Fruit fly (Drosophila melanogaster) whole organism, embryonic: Measurements from ENCODE around the gene bun.

Experiments used
- CG10147 ChIP-seq: fragments of 200-800 bp; sonication (Bioruptor generic); optimal IDR thresholded peaks from 2 replicates; lab custom pipeline; 2019; ENCODE audit warnings: missing biosample characterization, mild to moderate bottlenecking, missing genetic modification characterization, moderate library complexity
- CG10321 ChIP-seq: fragments of 200-800 bp; sonication (Bioruptor generic); IDR thresholded peaks from 2 replicates; pipeline ENCODE4 v1.3.6; 2022; ENCODE audit warnings: missing biosample characterization, missing genetic modification characterization
- CG10431 ChIP-seq: fragments of 200-800 bp; sonication (Bioruptor generic); optimal IDR thresholded peaks from 3 replicates; lab custom pipeline; 2018; ENCODE audit warnings: missing biosample characterization, mild to moderate bottlenecking, missing genetic modification characterization
- CG11456 ChIP-seq: fragments of 200-800 bp; sonication (Bioruptor generic); IDR thresholded peaks from 3 replicates; pipeline ENCODE4 v1.3.6; 2022; ENCODE audit warnings: missing biosample characterization, missing genetic modification characterization
- CG13894 ChIP-seq: fragments of 200-800 bp; sonication (Bioruptor generic); optimal IDR thresholded peaks from 3 replicates; lab custom pipeline; 2018; ENCODE audit warnings: missing biosample characterization, mild to moderate bottlenecking, missing genetic modification characterization, moderate library complexity
- CG14860 ChIP-seq: fragments of 200-800 bp; sonication (Bioruptor generic); IDR thresholded peaks from 3 replicates; pipeline ENCODE4 v1.3.6; 2022; ENCODE audit warnings: missing biosample characterization, missing genetic modification characterization; ENCODE audit not compliant: partially characterized antibody
- CG15269 ChIP-seq: fragments of 200-800 bp; sonication (Bioruptor generic); optimal IDR thresholded peaks from 2 replicates; lab custom pipeline; 2018; ENCODE audit warnings: missing biosample characterization, mild to moderate bottlenecking, missing genetic modification characterization, moderate library complexity
- CG15479 ChIP-seq: fragments of 200-800 bp; sonication (Bioruptor generic); optimal IDR thresholded peaks from 3 replicates; lab custom pipeline; 2019; ENCODE audit warnings: missing biosample characterization, mild to moderate bottlenecking, missing genetic modification characterization, moderate library complexity
- CG15601 ChIP-seq: fragments of 200-800 bp; sonication (Bioruptor generic); optimal IDR thresholded peaks from 3 replicates; lab custom pipeline; 2019; ENCODE audit warnings: missing biosample characterization, mild to moderate bottlenecking, missing genetic modification characterization, moderate library complexity
- CG2199 ChIP-seq: fragments of 200-800 bp; sonication (Bioruptor generic); IDR thresholded peaks from 3 replicates; pipeline ENCODE4 v1.3.6; 2022; ENCODE audit warnings: missing biosample characterization, missing genetic modification characterization
- CG2678 ChIP-seq: fragments of 200-800 bp; sonication (Bioruptor generic); optimal IDR thresholded peaks from 3 replicates; lab custom pipeline; 2019; ENCODE audit warnings: missing biosample characterization, mild to moderate bottlenecking, missing genetic modification characterization, moderate library complexity
- CG34376 ChIP-seq: fragments of 200-800 bp; sonication (Bioruptor generic); optimal IDR thresholded peaks from 2 replicates; lab custom pipeline; 2018; ENCODE audit warnings: missing biosample characterization, mild to moderate bottlenecking, missing genetic modification characterization
- CG34422 ChIP-seq: fragments of 200-800 bp; sonication (Bioruptor generic); IDR thresholded peaks from 3 replicates; pipeline ENCODE4 v1.3.6; 2022; ENCODE audit warnings: missing biosample characterization, missing genetic modification characterization
- CG3995 ChIP-seq: fragments of 200-800 bp; sonication (Bioruptor generic); optimal IDR thresholded peaks from 3 replicates; lab custom pipeline; 2016; ENCODE audit warnings: missing biosample characterization, missing genetic modification characterization
- CG43689 ChIP-seq: fragments of 200-800 bp; sonication (Bioruptor generic); IDR thresholded peaks from 2 replicates; pipeline ENCODE4 v1.3.6; 2022; ENCODE audit warnings: missing biosample characterization, missing genetic modification characterization
- CG6765 ChIP-seq: fragments of 200-800 bp; sonication (Bioruptor generic); optimal IDR thresholded peaks from 3 replicates; lab custom pipeline; 2017; ENCODE audit warnings: missing biosample characterization, mild to moderate bottlenecking, missing genetic modification characterization
- CG7556 ChIP-seq: fragments of 200-800 bp; sonication (Bioruptor generic); optimal IDR thresholded peaks from 2 replicates; lab custom pipeline; 2017; ENCODE audit warnings: missing biosample characterization, mild to moderate bottlenecking, missing genetic modification characterization
- CG7786 ChIP-seq: fragments of 200-800 bp; sonication (Bioruptor generic); optimal IDR thresholded peaks from 2 replicates; lab custom pipeline; 2016; ENCODE audit warnings: missing biosample characterization, missing genetic modification characterization
- CG8478 ChIP-seq: fragments of >200 bp; optimal IDR thresholded peaks from 2 replicates; lab custom pipeline; 2018
- CG9215 ChIP-seq: fragments of 200-800 bp; sonication (Bioruptor generic); IDR thresholded peaks from 2 replicates; pipeline ENCODE4 v1.3.6; 2022; ENCODE audit warnings: missing biosample characterization, missing genetic modification characterization
- CG9817 ChIP-seq: fragments of 200-800 bp; sonication (Bioruptor generic); optimal IDR thresholded peaks from 2 replicates; lab custom pipeline; 2018; ENCODE audit warnings: missing biosample characterization, mild to moderate bottlenecking, missing genetic modification characterization, moderate library complexity
- Ets65A ChIP-seq: fragments of 200-800 bp; sonication (Bioruptor generic); peaks from one replicate; lab custom pipeline; 2016; ENCODE audit warnings: missing biosample characterization, missing genetic modification characterization
- GATAe ChIP-seq: fragments of 200-800 bp; sonication (Bioruptor generic); conservative IDR thresholded peaks from 2 replicates; pipeline ENCODE4 v1.3.6; 2022; ENCODE audit warnings: missing biosample characterization, missing genetic modification characterization
- HLH54F ChIP-seq: fragments of 200-800 bp; sonication (Bioruptor generic); optimal IDR thresholded peaks from 3 replicates; lab custom pipeline; 2016; ENCODE audit warnings: missing biosample characterization, missing genetic modification characterization
- NK7.1 ChIP-seq: fragments of 200-800 bp; sonication (Bioruptor generic); optimal IDR thresholded peaks from 3 replicates; lab custom pipeline; 2016; ENCODE audit warnings: missing biosample characterization, missing genetic modification characterization
- Pdp1 ChIP-seq, 2 experiments: fragments of 200-800 bp; sonication (Bioruptor generic); optimal IDR thresholded peaks; 3 replicates each; lab custom pipeline; 2016; ENCODE audit warnings: missing biosample characterization in 2 of 2, missing genetic modification characterization in 2 of 2, mild to moderate bottlenecking in 1 of 2, moderate library complexity in 1 of 2
- ab ChIP-seq: fragments of 200-800 bp; sonication (Bioruptor generic); optimal IDR thresholded peaks from 2 replicates; lab custom pipeline; 2016; ENCODE audit warnings: missing biosample characterization, missing genetic modification characterization
- bbx ChIP-seq: fragments of 200-800 bp; sonication (Bioruptor generic); IDR thresholded peaks from 2 replicates; pipeline ENCODE4 v1.3.6; 2022; ENCODE audit warnings: missing biosample characterization, missing genetic modification characterization; ENCODE audit not compliant: partially characterized antibody
- btn ChIP-seq: fragments of 200-800 bp; sonication (Bioruptor generic); optimal IDR thresholded peaks from 2 replicates; lab custom pipeline; 2016; ENCODE audit warnings: missing biosample characterization, missing genetic modification characterization
- corto ChIP-seq: fragments of 200-800 bp; sonication (Bioruptor generic); optimal IDR thresholded peaks from 2 replicates; lab custom pipeline; 2016; ENCODE audit warnings: missing biosample characterization, mild to moderate bottlenecking, missing genetic modification characterization, moderate library complexity
- gcm ChIP-seq: fragments of 200-800 bp; sonication (Bioruptor generic); optimal IDR thresholded peaks from 2 replicates; lab custom pipeline; 2019; ENCODE audit warnings: missing biosample characterization, mild to moderate bottlenecking, missing genetic modification characterization, moderate library complexity
- grau ChIP-seq: fragments of 200-800 bp; optimal IDR thresholded peaks from 3 replicates; lab custom pipeline; 2019; ENCODE audit warnings: missing biosample characterization, mild to moderate bottlenecking, missing genetic modification characterization, moderate library complexity
- grn ChIP-seq: fragments of 200-800 bp; sonication (Bioruptor generic); optimal IDR thresholded peaks from 3 replicates; lab custom pipeline; 2017; ENCODE audit warnings: missing biosample characterization, missing genetic modification characterization
- gro ChIP-seq: fragments of 200-800 bp; sonication (Bioruptor generic); optimal IDR thresholded peaks from 2 replicates; lab custom pipeline; 2016; ENCODE audit warnings: missing biosample characterization, missing genetic modification characterization
- jigr1 ChIP-seq: fragments of 200-800 bp; sonication (Bioruptor generic); IDR thresholded peaks from 3 replicates; pipeline ENCODE4 v1.3.6; 2022; ENCODE audit warnings: missing biosample characterization, missing genetic modification characterization
- klu ChIP-seq: fragments of 200-800 bp; sonication (Bioruptor generic); IDR thresholded peaks from 2 replicates; pipeline ENCODE4 v1.3.6; 2022; ENCODE audit warnings: missing biosample characterization, missing genetic modification characterization
- nerfin-2 ChIP-seq: fragments of 200-800 bp; sonication (Bioruptor generic); IDR thresholded peaks from 2 replicates; pipeline ENCODE4 v1.3.6; 2022; ENCODE audit warnings: missing biosample characterization, missing genetic modification characterization; ENCODE audit not compliant: partially characterized antibody
- otp ChIP-seq: fragments of 200-800 bp; sonication (Bioruptor generic); IDR thresholded peaks from 3 replicates; pipeline ENCODE4, ENCODE4 v1.3.6; 2022; ENCODE audit warnings: missing biosample characterization, missing genetic modification characterization
- pb ChIP-seq: fragments of 200-800 bp; sonication (Bioruptor generic); optimal IDR thresholded peaks from 3 replicates; lab custom pipeline; 2016; ENCODE audit warnings: missing biosample characterization, missing genetic modification characterization
- pfk ChIP-seq: fragments of 200-800 bp; sonication (Bioruptor generic); optimal IDR thresholded peaks from 2 replicates; lab custom pipeline; 2018; ENCODE audit warnings: missing biosample characterization, mild to moderate bottlenecking, missing genetic modification characterization, moderate library complexity
- ranshi ChIP-seq: fragments of 200-800 bp; sonication (Bioruptor generic); IDR thresholded peaks from 2 replicates; pipeline ENCODE4 v1.3.6; 2022; ENCODE audit warnings: missing biosample characterization, missing genetic modification characterization
- row ChIP-seq: fragments of 200-800 bp; sonication (Bioruptor generic); IDR thresholded peaks from 3 replicates; pipeline ENCODE4 v1.3.6; 2022; ENCODE audit warnings: missing biosample characterization, missing genetic modification characterization
- seq ChIP-seq: fragments of 200-800 bp; sonication (Bioruptor generic); IDR thresholded peaks from 2 replicates; pipeline ENCODE4 v1.3.6; 2022; ENCODE audit warnings: missing biosample characterization, missing genetic modification characterization
- slp2 ChIP-seq: fragments of 200-800 bp; sonication (Bioruptor generic); optimal IDR thresholded peaks from 2 replicates; lab custom pipeline; 2016; ENCODE audit warnings: missing biosample characterization, missing genetic modification characterization
- so ChIP-seq: fragments of 200-800 bp; sonication (Bioruptor generic); IDR thresholded peaks from 3 replicates; pipeline ENCODE4 v1.3.6; 2022; ENCODE audit warnings: missing biosample characterization, missing genetic modification characterization
- sr ChIP-seq: fragments of 200-800 bp; sonication (Bioruptor generic); IDR thresholded peaks from 3 replicates; pipeline ENCODE4 v1.3.6; 2022; ENCODE audit warnings: missing biosample characterization, missing genetic modification characterization
- tna ChIP-seq: fragments of 200-800 bp; sonication (Bioruptor generic); IDR thresholded peaks from 2 replicates; pipeline ENCODE4 v1.3.6; 2022; ENCODE audit warnings: missing biosample characterization, missing genetic modification characterization; ENCODE audit not compliant: partially characterized antibody
- unpg ChIP-seq: fragments of 200-800 bp; sonication (Bioruptor generic); optimal IDR thresholded peaks from 3 replicates; lab custom pipeline; 2018; ENCODE audit warnings: missing biosample characterization, mild to moderate bottlenecking, missing genetic modification characterization, moderate library complexity
- zf30C ChIP-seq: fragments of 200-800 bp; sonication (Bioruptor generic); optimal IDR thresholded peaks from 3 replicates; lab custom pipeline; 2018; ENCODE audit warnings: missing biosample characterization, mild to moderate bottlenecking, missing genetic modification characterization

Gene bun

DNA sequence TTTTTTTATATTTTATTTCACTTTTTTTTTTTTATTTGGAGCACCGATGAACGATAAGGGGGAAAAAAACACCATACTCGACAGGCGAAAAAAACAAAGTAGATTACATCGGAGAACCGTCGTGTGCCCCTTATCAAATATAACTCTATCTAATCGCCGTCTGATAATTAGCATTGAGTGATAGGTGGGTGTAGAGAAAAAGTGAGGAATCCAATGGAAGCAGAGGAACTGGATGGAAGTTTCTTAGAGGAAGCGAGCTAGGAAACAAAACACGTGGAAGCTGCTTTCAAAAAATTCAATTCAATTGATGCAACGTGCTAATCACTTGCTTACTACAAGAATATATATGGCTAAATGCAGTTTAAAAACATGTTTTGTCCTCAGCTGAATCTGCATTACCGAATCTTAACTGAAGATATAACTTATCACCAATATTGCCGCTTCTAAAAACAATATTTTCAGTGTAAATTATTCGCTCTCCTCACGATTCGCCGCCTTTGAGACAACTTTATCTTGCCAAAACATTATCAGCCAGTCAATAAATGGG lies 52.6 kb downstream of the bun start (continued):
- TF ChIP-seq so = no peak
- peak; percentile 74 for TF ChIP-seq corto (GFP tag; lab: Kevin White, UChicago)
- peak; percentile 8 for TF ChIP-seq CG3995 (GFP tag; lab: Kevin White, UChicago)
- TF ChIP-seq CG10147 (GFP tag; lab: Kevin White, UChicago) = no peak
- no peak for TF ChIP-seq CG8478 (lab: Kevin White, UChicago)
- peak; percentile 34 for TF ChIP-seq CG2678 (tag; lab: Kevin White, UChicago)
- no peak for TF ChIP-seq unpg
- no peak for TF ChIP-seq CG9817 (tag; lab: Kevin White, UChicago)
- TF ChIP-seq CG13894 (tag; lab: Kevin White, UChicago) = no peak
- peak; percentile 98 for TF ChIP-seq grn (GFP tag; lab: Kevin White, UChicago)
- no peak for TF ChIP-seq HLH54F (GFP tag; lab: Kevin White, UChicago)
- TF ChIP-seq CG9215 (GFP tag; lab: Robert Waterston, UW) = no peak
- no peak for TF ChIP-seq nerfin-2 (GFP tag; lab: Robert Waterston, UW)
- peak; percentile 19 for TF ChIP-seq gro (GFP tag; lab: Kevin White, UChicago)
- TF ChIP-seq btn (GFP tag; lab: Kevin White, UChicago) = no peak
- no peak for TF ChIP-seq NK7.1
- TF ChIP-seq pb (GFP tag; lab: Kevin White, UChicago) = no peak
- TF ChIP-seq ab (GFP tag; lab: Kevin White, UChicago) = no peak
- no peak for TF ChIP-seq tna (GFP tag; lab: Robert Waterston, UW)
- no peak for TF ChIP-seq CG34422 (GFP tag; lab: Robert Waterston, UW)
- TF ChIP-seq sr (GFP tag; lab: Robert Waterston, UW) = no peak
- no peak for TF ChIP-seq CG14860 (GFP tag; lab: Robert Waterston, UW)
- peak; percentile 86 for TF ChIP-seq GATAe (GFP tag; lab: Robert Waterston, UW)
- peak; percentile 42 for TF ChIP-seq CG6765 (GFP tag; lab: Kevin White, UChicago)
- no peak for TF ChIP-seq gcm
- TF ChIP-seq klu (GFP tag; lab: Robert Waterston, UW) = no peak
- no peak for TF ChIP-seq CG15601 (tag; lab: Kevin White, UChicago)

DNA sequence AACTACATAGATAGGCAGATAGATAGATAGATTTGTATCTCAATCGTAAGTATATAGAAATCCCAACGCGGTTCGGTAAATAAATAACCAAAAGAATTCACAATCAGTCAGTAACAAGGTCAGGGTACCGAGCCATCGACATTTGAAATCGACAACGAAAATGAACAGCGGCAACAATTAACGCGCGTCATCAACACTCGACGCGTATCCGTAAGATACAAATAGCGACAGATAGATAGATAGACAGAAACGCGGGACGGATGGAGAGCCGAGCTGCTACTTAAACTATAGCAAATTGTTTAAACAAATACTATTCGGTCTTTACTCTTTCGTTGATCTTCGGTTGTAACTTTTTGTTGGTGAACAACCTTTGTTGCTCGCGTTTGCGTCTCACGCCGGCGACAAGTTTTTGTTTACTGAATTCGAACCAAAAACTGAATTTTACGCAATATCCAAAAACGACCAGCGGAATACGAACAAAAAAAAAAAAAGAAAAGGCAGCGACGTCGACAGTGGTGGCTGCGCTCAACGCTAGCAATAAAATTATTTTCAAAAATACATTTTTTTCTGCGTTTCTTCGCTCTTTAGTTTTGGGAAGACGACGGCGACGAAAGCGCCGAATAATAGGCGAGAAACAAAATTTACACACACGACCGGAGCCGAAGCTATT lies 53.2 kb downstream of the bun start:
- TF ChIP-seq otp = peak; percentile 54; the same call in 1 of the 3 replicates
- TF ChIP-seq seq (GFP tag; lab: Robert Waterston, UW) = 0 out of 2 replicates have a peak, but pooled peaks have one; percentile 12
- TF ChIP-seq bbx = no peak
- TF ChIP-seq CG7786 (GFP tag; lab: Kevin White, UChicago) = no peak
- no peak for TF ChIP-seq grau
- no peak for TF ChIP-seq CG11456
- TF ChIP-seq row (GFP tag; lab: Robert Waterston, UW) = no peak
- TF ChIP-seq CG15479 (GFP tag; lab: Kevin White, UChicago) = no peak
- TF ChIP-seq CG15269 (tag; lab: Kevin White, UChicago) = peak; percentile 22
- TF ChIP-seq corto (GFP tag; lab: Kevin White, UChicago) = no peak
- TF ChIP-seq CG2678 (tag; lab: Kevin White, UChicago) = no peak
- no peak for TF ChIP-seq CG10321
- no peak for TF ChIP-seq slp2 (GFP tag; lab: Kevin White, UChicago)
- no peak for TF ChIP-seq CG34422 (GFP tag; lab: Robert Waterston, UW)
- no peak for TF ChIP-seq CG7556
- no peak for TF ChIP-seq ranshi (GFP tag; lab: Robert Waterston, UW)
- TF ChIP-seq Pdp1 (GFP tag; optimal IDR thresholded peaks at IDR 0.05; lab: Kevin White, UChicago) = peak in 1 of 2 experiments; percentile 40
- TF ChIP-seq jigr1 (GFP tag; lab: Robert Waterston, UW) = no peak
- TF ChIP-seq Ets65A (GFP tag; lab: Kevin White, UChicago) = peak; percentile 53
- no peak for TF ChIP-seq pfk (GFP tag; lab: Kevin White, UChicago)
- TF ChIP-seq tna (GFP tag; lab: Robert Waterston, UW) = no peak
- TF ChIP-seq CG10431 (GFP tag; lab: Kevin White, UChicago) = peak; percentile 24
- no peak for TF ChIP-seq CG34376 (GFP tag; lab: Kevin White, UChicago)
- no peak for TF ChIP-seq CG43689 (GFP tag; lab: Robert Waterston, UW)
- TF ChIP-seq CG3995 (GFP tag; lab: Kevin White, UChicago) = no peak
- no peak for TF ChIP-seq zf30C
- TF ChIP-seq CG2199 (GFP tag; lab: Robert Waterston, UW) = peak; percentile 88
